Fruit fly (Drosophila melanogaster): Measurements from ENCODE around the gene CG42717.

CG42717 gene

DNA sequence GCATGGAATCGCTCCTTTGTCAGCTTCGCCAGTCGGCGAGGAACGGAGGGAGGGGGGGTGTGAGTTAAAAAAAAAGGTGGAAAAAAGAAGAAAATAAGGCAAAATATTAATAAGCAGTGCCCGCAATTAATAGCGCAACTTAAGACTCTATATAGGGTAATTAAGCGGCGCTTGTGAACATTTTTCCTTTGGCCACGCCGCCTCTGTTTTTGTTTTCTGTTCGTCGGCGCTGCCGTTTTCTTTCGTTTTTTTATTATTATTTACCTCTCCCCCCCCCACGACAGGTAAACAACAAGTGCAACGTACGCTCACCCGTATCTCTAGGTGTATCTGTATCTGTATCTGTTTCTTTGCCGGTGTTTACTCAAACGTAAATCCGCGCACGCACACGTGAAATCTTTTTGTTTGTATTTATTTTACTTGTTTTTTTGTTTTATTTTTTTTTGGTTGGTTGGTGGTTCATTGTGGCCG, 5.8 kb downstream of the CG42717 start (continued):
- peak; percentile 87 for TF ChIP-seq kni (GFP tag; optimal IDR thresholded peaks at IDR 0.05)
- no peak for TF ChIP-seq cad (GFP tag; optimal IDR thresholded peaks at IDR 0.05)
- TF ChIP-seq CG3847 (GFP tag; IDR thresholded peaks at IDR 0.05) = peak; percentile 49
- TF ChIP-seq Ets97D (GFP tag; optimal IDR thresholded peaks at IDR 0.05) = peak; percentile 26
- TF ChIP-seq Xbp1 (GFP tag; optimal IDR thresholded peaks at IDR 0.05) = no peak
- TF ChIP-seq HLH4C (GFP tag; IDR thresholded peaks at IDR 0.05; ENCODE audit: partially characterized antibody) = no peak
- TF ChIP-seq CG17385 (GFP tag; optimal IDR thresholded peaks at IDR 0.05) = peak; percentile 16
- no peak for TF ChIP-seq Bdp1 (GFP tag; optimal IDR thresholded peaks at IDR 0.05)
- TF ChIP-seq Usf (GFP tag; optimal IDR thresholded peaks at IDR 0.05) = no peak
- TF ChIP-seq CG12744 (GFP tag; optimal IDR thresholded peaks at IDR 0.05) = no peak
- TF ChIP-seq CG33213 (GFP tag; optimal IDR thresholded peaks at IDR 0.05) = peak; percentile 21
- peak; percentile 80 for TF ChIP-seq fd64A (GFP tag; optimal IDR thresholded peaks at IDR 0.05)
- no peak for TF ChIP-seq Sry-δ (GFP tag; optimal IDR thresholded peaks at IDR 0.05)
- no peak for TF ChIP-seq vvl (GFP tag; IDR thresholded peaks at IDR 0.05)
- TF ChIP-seq zfh1 (GFP tag; IDR thresholded peaks at IDR 0.05) = 0 out of 3 replicates have a peak, but pooled peaks have one; percentile 29
- TF ChIP-seq BEAF-32 (GFP tag; optimal IDR thresholded peaks at IDR 0.05) = no peak
- TF ChIP-seq CG18262 (tag; optimal IDR thresholded peaks at IDR 0.05) = no peak
- TF ChIP-seq CG3726 (GFP tag; IDR thresholded peaks at IDR 0.05) = no peak
- 0 out of 2 replicates have a peak, but pooled peaks have one; percentile 7 for TF ChIP-seq wdn (GFP tag; IDR thresholded peaks at IDR 0.05)
- no peak for TF ChIP-seq CG7963 (GFP tag; IDR thresholded peaks at IDR 0.05; ENCODE audit: partially characterized antibody)
- TF ChIP-seq crp (GFP tag; optimal IDR thresholded peaks at IDR 0.05) = no peak
- peak; percentile 35 for TF ChIP-seq CG4820 (GFP tag; optimal IDR thresholded peaks at IDR 0.05)
- no peak for TF ChIP-seq CG16813 (GFP tag; IDR thresholded peaks at IDR 0.05; ENCODE audit: partially characterized antibody)
- no peak for TF ChIP-seq sc (optimal IDR thresholded peaks at IDR 0.05)
- TF ChIP-seq sc (GFP tag; optimal IDR thresholded peaks at IDR 0.05) = no peak
- TF ChIP-seq Aef1 (GFP tag; IDR thresholded peaks at IDR 0.05) = no peak
- no peak for TF ChIP-seq PHDP (tag; optimal IDR thresholded peaks at IDR 0.05)
- no peak for TF ChIP-seq CG14667 (GFP tag; IDR thresholded peaks at IDR 0.05)
- TF ChIP-seq otp (GFP tag; IDR thresholded peaks at IDR 0.05) = 0 out of 3 replicates have a peak, but pooled peaks have one; percentile 11
- no peak for TF ChIP-seq phol (tag; optimal IDR thresholded peaks at IDR 0.05)
- no peak for TF ChIP-seq nerfin-2 (GFP tag; IDR thresholded peaks at IDR 0.05; ENCODE audit: partially characterized antibody)
- no peak for TF ChIP-seq zen2 (GFP tag; IDR thresholded peaks at IDR 0.05; ENCODE audit: partially characterized antibody)
- TF ChIP-seq rib (GFP tag; IDR thresholded peaks at IDR 0.05) = peak; percentile 70; the same call in 1 of the 2 replicates
- no peak for TF ChIP-seq Hand (GFP tag; optimal IDR thresholded peaks at IDR 0.05)
- TF ChIP-seq H15 (GFP tag; IDR thresholded peaks at IDR 0.05) = 0 out of 3 replicates have a peak, but pooled peaks have one; percentile 24
- TF ChIP-seq Fer2 (tag; optimal IDR thresholded peaks at IDR 0.05) = no peak
- TF ChIP-seq CG4707 (GFP tag; optimal IDR thresholded peaks at IDR 0.05) = peak; percentile 19
- TF ChIP-seq her (GFP tag; optimal IDR thresholded peaks at IDR 0.05) = no peak
- TF ChIP-seq dm (GFP tag; optimal IDR thresholded peaks at IDR 0.05) = no peak
- no peak for TF ChIP-seq Chrac-16 (GFP tag; optimal IDR thresholded peaks at IDR 0.05)
- no peak for TF ChIP-seq CG16815 (GFP tag; optimal IDR thresholded peaks at IDR 0.05)
- TF ChIP-seq pnt (GFP tag; optimal IDR thresholded peaks at IDR 0.05) = peak; percentile 7
- TF ChIP-seq klu (GFP tag; IDR thresholded peaks at IDR 0.05) = no peak
- peak; percentile 44 for TF ChIP-seq CG13296 (GFP tag; optimal IDR thresholded peaks at IDR 0.05)
- no peak for TF ChIP-seq CG8388 (GFP tag; optimal IDR thresholded peaks at IDR 0.05)
- TF ChIP-seq peb (GFP tag; IDR thresholded peaks at IDR 0.05) = 0 out of 2 replicates have a peak, but pooled peaks have one; percentile 24
- TF ChIP-seq toy (GFP tag; IDR thresholded peaks at IDR 0.05) = no peak
- TF ChIP-seq Rfx (GFP tag; IDR thresholded peaks at IDR 0.05) = peak; percentile 49; the same call in 1 of the 2 replicates
- peak in 1 of 2 experiments; percentile 11 for TF ChIP-seq Hr78 (GFP tag; optimal IDR thresholded peaks at IDR 0.05)
- TF ChIP-seq CG14710 (tag; optimal IDR thresholded peaks at IDR 0.05) = peak; percentile 54

Measured in whole organism, embryonic.